Worm (Caenorhabditis elegans): ENCODE data around the gene R07E3.4.

- no peak for TF ChIP-seq nhr-237 (tag; optimal IDR thresholded peaks at IDR 0.05)
- no peak for TF ChIP-seq lin-39 (tag; optimal IDR thresholded peaks at IDR 0.05)
- TF ChIP-seq snpc-4 (tag; optimal IDR thresholded peaks at IDR 0.05): no peak
- TF ChIP-seq egl-27 (tag; optimal IDR thresholded peaks at IDR 0.05): no peak
Measured at ce11 chrX:10327323-10328022, 5.7 kb downstream of the R07E3.4 start, which contains the start of gene acl-5.

Measured in whole organism, L3 larva.